Fruit fly (Drosophila melanogaster) whole organism, prepupa: ENCODE results near the gene Rabex-5.

ENCODE experiments used
- Blimp-1 ChIP-seq: fragments of 200-800 bp; sonication (Bioruptor generic); optimal IDR thresholded peaks from 3 replicates; lab custom pipeline; 2017; ENCODE audit warnings: missing biosample characterization, missing genetic modification characterization, mild to moderate bottlenecking, moderate library complexity, missing genetic modification reagents
- CG11294 ChIP-seq: fragments of 200-800 bp; sonication (Bioruptor generic); IDR thresholded peaks from 2 replicates; pipeline ENCODE4 v1.3.6; 2022; ENCODE audit warnings: missing biosample characterization, missing genetic modification characterization
- CG11762 ChIP-seq: fragments of 200-800 bp; sonication (Bioruptor generic); optimal IDR thresholded peaks from 3 replicates; lab custom pipeline; 2016; ENCODE audit warnings: missing biosample characterization, missing genetic modification characterization; ENCODE audit not compliant: insufficient read depth
- CG11902 ChIP-seq: fragments of 200-800 bp; sonication (Bioruptor generic); optimal IDR thresholded peaks from 3 replicates; lab custom pipeline; 2016; ENCODE audit warnings: missing biosample characterization, missing genetic modification characterization
- CG15336 ChIP-seq: fragments of 200-800 bp; sonication (Bioruptor generic); IDR thresholded peaks from 2 replicates; pipeline ENCODE4 v1.3.6; 2022; ENCODE audit warnings: missing biosample characterization, missing genetic modification characterization
- CG1621 ChIP-seq: fragments of 200-800 bp; sonication (Bioruptor generic); optimal IDR thresholded peaks from 3 replicates; lab custom pipeline; 2018; ENCODE audit warnings: missing biosample characterization, mild to moderate bottlenecking, missing genetic modification characterization
- CG3032 ChIP-seq: fragments of 200-800 bp; optimal IDR thresholded peaks from 2 replicates; lab custom pipeline; 2019; ENCODE audit warnings: missing biosample characterization, mild to moderate bottlenecking, missing genetic modification characterization, moderate library complexity
- CG31627 ChIP-seq: fragments of 200-800 bp; sonication (Bioruptor generic); optimal IDR thresholded peaks from 3 replicates; lab custom pipeline; 2016; ENCODE audit warnings: missing biosample characterization, missing genetic modification characterization
- CG32006 ChIP-seq: fragments of 200-800 bp; sonication (Bioruptor generic); optimal IDR thresholded peaks from 3 replicates; lab custom pipeline; 2017; ENCODE audit warnings: missing biosample characterization, mild to moderate bottlenecking, missing genetic modification characterization
- CG34406 ChIP-seq: fragments of 200-800 bp; sonication (Bioruptor generic); optimal IDR thresholded peaks from 3 replicates; lab custom pipeline; 2016; ENCODE audit warnings: missing biosample characterization, missing genetic modification characterization
- CG3919 ChIP-seq: fragments of 200-800 bp; sonication (Bioruptor generic); optimal IDR thresholded peaks from 3 replicates; lab custom pipeline; 2016; ENCODE audit warnings: missing biosample characterization, missing genetic modification characterization
- CG4318 ChIP-seq: fragments of 200-800 bp; sonication (Bioruptor generic); optimal IDR thresholded peaks from 3 replicates; lab custom pipeline; 2017; ENCODE audit warnings: missing biosample characterization, mild to moderate bottlenecking, missing genetic modification characterization
- CG6276 ChIP-seq: fragments of 200-800 bp; sonication (Bioruptor generic); optimal IDR thresholded peaks from 2 replicates; lab custom pipeline; 2017; ENCODE audit warnings: missing biosample characterization, mild to moderate bottlenecking, missing genetic modification characterization
- CG6808 ChIP-seq: fragments of 200-800 bp; sonication (Bioruptor generic); optimal IDR thresholded peaks from 3 replicates; lab custom pipeline; 2017; ENCODE audit warnings: missing biosample characterization, missing genetic modification characterization, mild to moderate bottlenecking, moderate library complexity, missing genetic modification reagents
- CG6854 ChIP-seq: fragments of 200-800 bp; sonication (Bioruptor generic); optimal IDR thresholded peaks from 2 replicates; lab custom pipeline; 2017; ENCODE audit warnings: missing biosample characterization, mild to moderate bottlenecking, missing genetic modification characterization
- CG8119 ChIP-seq: fragments of 200-800 bp; sonication (Bioruptor generic); IDR thresholded peaks from 3 replicates; pipeline ENCODE4 v1.3.6; 2022; ENCODE audit warnings: missing biosample characterization, missing genetic modification characterization
- CG8319 ChIP-seq: fragments of 200-800 bp; sonication (Bioruptor generic); optimal IDR thresholded peaks from 3 replicates; lab custom pipeline; 2016; ENCODE audit warnings: missing biosample characterization, missing genetic modification characterization
- CG8632 ChIP-seq: fragments of 200-800 bp; sonication (Bioruptor generic); optimal IDR thresholded peaks from 3 replicates; lab custom pipeline; 2016; ENCODE audit warnings: missing biosample characterization, missing genetic modification characterization
- Eip75B ChIP-seq: fragments of 200-800 bp; sonication (Bioruptor generic); optimal IDR thresholded peaks from 3 replicates; lab custom pipeline; 2016; ENCODE audit warnings: missing biosample characterization, missing genetic modification characterization
- Eip78C ChIP-seq: fragments of 200-800 bp; sonication (Bioruptor generic); peaks from one replicate; lab custom pipeline; 2016; ENCODE audit warnings: missing biosample characterization, missing genetic modification characterization
- Eip93F ChIP-seq: fragments of 200-800 bp; sonication (Bioruptor generic); optimal IDR thresholded peaks from 2 replicates; lab custom pipeline; 2016; ENCODE audit warnings: missing biosample characterization, mild to moderate bottlenecking, missing genetic modification characterization
- Ets96B ChIP-seq: fragments of 200-800 bp; optimal IDR thresholded peaks from 2 replicates; lab custom pipeline; 2019; ENCODE audit warnings: missing biosample characterization, mild to moderate bottlenecking, missing genetic modification characterization, moderate library complexity
- Gug ChIP-seq: fragments of 200-800 bp; sonication (Bioruptor generic); IDR thresholded peaks from 2 replicates; pipeline ENCODE4 v1.3.6; 2022; ENCODE audit warnings: missing biosample characterization, missing genetic modification characterization
- Hr38 ChIP-seq: sonication (Bioruptor generic); optimal IDR thresholded peaks from 2 replicates; lab custom pipeline; 2016; ENCODE audit warnings: missing biosample characterization, missing genetic modification characterization
- Hr39 ChIP-seq: fragments of 200-800 bp; sonication (Bioruptor generic); optimal IDR thresholded peaks from 2 replicates; lab custom pipeline; 2016; ENCODE audit warnings: missing biosample characterization, missing genetic modification characterization
- Hr4 ChIP-seq: fragments of 200-800 bp; sonication (Bioruptor generic); optimal IDR thresholded peaks from 3 replicates; lab custom pipeline; 2016; ENCODE audit warnings: missing biosample characterization, missing genetic modification characterization
- Lpt ChIP-seq: fragments of 200-800 bp; sonication (Bioruptor generic); optimal IDR thresholded peaks from 3 replicates; lab custom pipeline; 2016; ENCODE audit warnings: missing biosample characterization, missing genetic modification characterization
- OdsH ChIP-seq: fragments of 200-800 bp; sonication (Bioruptor generic); optimal IDR thresholded peaks from 3 replicates; lab custom pipeline; 2016; ENCODE audit warnings: missing biosample characterization, missing genetic modification characterization
- Sox102F ChIP-seq: fragments of 200-800 bp; sonication (Bioruptor generic); optimal IDR thresholded peaks from 2 replicates; lab custom pipeline; 2016; ENCODE audit warnings: missing biosample characterization, mild to moderate bottlenecking, missing genetic modification characterization
- Sox14 ChIP-seq: fragments of 200-800 bp; sonication (Bioruptor generic); optimal IDR thresholded peaks from 3 replicates; lab custom pipeline; 2016; ENCODE audit warnings: missing biosample characterization, missing genetic modification characterization
- achi ChIP-seq: fragments of 200-800 bp; sonication (Bioruptor generic); optimal IDR thresholded peaks from 3 replicates; lab custom pipeline; 2016; ENCODE audit warnings: missing biosample characterization, missing genetic modification characterization
- acj6 ChIP-seq: fragments of 200-800 bp; sonication (Bioruptor generic); optimal IDR thresholded peaks from 3 replicates; lab custom pipeline; 2016; ENCODE audit warnings: missing biosample characterization, missing genetic modification characterization
- cyc ChIP-seq: fragments of 200-800 bp; sonication (Bioruptor generic); optimal IDR thresholded peaks from 3 replicates; lab custom pipeline; 2016; ENCODE audit warnings: missing biosample characterization, missing genetic modification characterization
- dac ChIP-seq: fragments of 200-800 bp; sonication (Bioruptor generic); optimal IDR thresholded peaks from 2 replicates; lab custom pipeline; 2017; ENCODE audit warnings: missing biosample characterization, mild to moderate bottlenecking, missing genetic modification characterization
- eg ChIP-seq: fragments of 200-800 bp; sonication (Bioruptor generic); IDR thresholded peaks from 3 replicates; pipeline ENCODE4 v1.3.6; 2022; ENCODE audit warnings: missing biosample characterization, missing genetic modification characterization
- esn ChIP-seq: fragments of 200-800 bp; sonication (Bioruptor generic); optimal IDR thresholded peaks from 2 replicates; lab custom pipeline; 2016; ENCODE audit warnings: missing biosample characterization, mild to moderate bottlenecking, missing genetic modification characterization, moderate library complexity
- fd85E ChIP-seq: fragments of 200-800 bp; sonication (Bioruptor generic); optimal IDR thresholded peaks from 3 replicates; lab custom pipeline; 2016; ENCODE audit warnings: missing biosample characterization, missing genetic modification characterization
- fkh ChIP-seq: fragments of 200-800 bp; sonication (Bioruptor generic); optimal IDR thresholded peaks from 3 replicates; lab custom pipeline; 2017; ENCODE audit warnings: missing biosample characterization, mild to moderate bottlenecking, missing genetic modification characterization, moderate library complexity
- lz ChIP-seq: fragments of 200-800 bp; sonication (Bioruptor generic); optimal IDR thresholded peaks from 3 replicates; lab custom pipeline; 2016; ENCODE audit warnings: missing biosample characterization, missing genetic modification characterization
- net ChIP-seq: fragments of 200-800 bp; sonication (Bioruptor generic); optimal IDR thresholded peaks from 3 replicates; lab custom pipeline; 2016; ENCODE audit warnings: missing biosample characterization, missing genetic modification characterization
- pdm3 ChIP-seq: fragments of 200-800 bp; sonication (Bioruptor generic); optimal IDR thresholded peaks from 3 replicates; lab custom pipeline; 2016; ENCODE audit warnings: missing biosample characterization, missing genetic modification characterization
- salr ChIP-seq, 2 experiments: fragments of 200-800 bp; sonication (Bioruptor generic); optimal IDR thresholded peaks; 3 replicates each; lab custom pipeline; 2016 to 2018; ENCODE audit warnings: missing biosample characterization in 2 of 2, missing genetic modification characterization in 2 of 2, mild to moderate bottlenecking in 1 of 2
- spab ChIP-seq: fragments of 200-800 bp; sonication (Bioruptor generic); optimal IDR thresholded peaks from 2 replicates; lab custom pipeline; 2017; ENCODE audit warnings: missing biosample characterization, mild to moderate bottlenecking, missing genetic modification characterization, missing genetic modification reagents
- ss ChIP-seq, 2 experiments: fragments of 200-800 bp; sonication (Bioruptor generic); optimal IDR thresholded peaks; 2 replicates in 1 of 2; 3 replicates in 1 of 2; lab custom pipeline; 2017 to 2018; ENCODE audit warnings: mild to moderate bottlenecking in 2 of 2, missing biosample characterization in 2 of 2, missing genetic modification characterization in 2 of 2, moderate library complexity in 1 of 2
- svp ChIP-seq: fragments of 200-800 bp; sonication (Bioruptor generic); peaks from one replicate; lab custom pipeline; 2016; ENCODE audit warnings: missing biosample characterization, missing genetic modification characterization
- topi ChIP-seq: fragments of 200-800 bp; sonication (Bioruptor generic); optimal IDR thresholded peaks from 3 replicates; lab custom pipeline; 2016; ENCODE audit warnings: missing biosample characterization, missing genetic modification characterization
- vri ChIP-seq: fragments of 200-800 bp; sonication (Bioruptor generic); optimal IDR thresholded peaks from 3 replicates; lab custom pipeline; 2016; ENCODE audit warnings: missing biosample characterization, mild to moderate bottlenecking, missing genetic modification characterization

Gene Rabex-5

DNA sequence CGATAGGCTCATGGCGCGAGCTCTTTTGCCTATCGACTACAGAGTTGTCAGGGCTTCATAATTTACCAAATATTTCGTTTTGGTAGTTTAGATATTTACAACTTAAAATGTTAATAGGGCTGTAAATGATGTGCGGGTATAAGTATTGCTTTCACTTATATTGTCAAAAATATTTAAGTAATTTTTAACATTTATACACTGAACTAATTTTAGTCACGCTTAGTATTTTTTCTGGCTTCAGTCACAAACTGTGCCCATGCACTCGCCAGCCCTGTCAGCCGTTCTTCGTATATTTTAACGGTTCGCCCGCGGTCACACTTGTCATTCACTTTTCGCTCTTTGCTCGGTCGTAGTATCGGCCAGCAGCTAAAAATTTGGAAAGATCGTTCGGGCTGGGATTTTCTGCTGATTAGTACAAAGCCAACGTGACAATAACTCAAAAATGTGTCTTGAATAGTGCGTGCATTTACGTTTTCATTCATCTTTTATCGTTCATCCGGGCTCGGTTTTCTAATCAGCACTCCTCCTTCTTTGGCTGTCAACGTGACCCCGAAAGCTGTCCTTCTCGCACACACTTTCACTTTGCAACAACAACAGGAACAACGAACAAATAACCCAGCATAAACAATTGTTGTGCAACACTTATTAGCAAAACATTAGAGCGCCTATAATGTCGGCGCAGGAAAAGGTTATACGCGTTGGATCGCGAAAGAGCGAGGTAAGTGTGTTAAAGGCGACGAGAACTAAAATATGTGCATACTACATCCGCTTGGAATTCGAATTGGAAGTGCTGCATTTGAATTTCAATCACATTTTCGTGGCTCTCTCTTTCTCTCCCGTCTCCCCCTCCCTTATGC is 39.1 kb downstream of the Rabex-5 start, which contains the start of the genes Hmbs and CG2211 (continued):
- peak; percentile 65 for TF ChIP-seq CG15336 (GFP tag; lab: Robert Waterston, UW)
- TF ChIP-seq Eip93F (GFP tag; lab: Kevin White, UChicago): no peak
- no peak for TF ChIP-seq CG8319
- peak; percentile 92 for TF ChIP-seq Sox14 (GFP tag; lab: Kevin White, UChicago)
- TF ChIP-seq CG3919 (GFP tag; lab: Kevin White, UChicago): peak; percentile 83
- peak; percentile 83 for TF ChIP-seq CG3032
- peak; percentile 81 for TF ChIP-seq Ets96B (tag; lab: Kevin White, UChicago)
- TF ChIP-seq cyc: peak; percentile 85
- peak; percentile 95 for TF ChIP-seq Blimp-1 (GFP tag; lab: Kevin White, UChicago)
- TF ChIP-seq fkh: peak; percentile 22
- no peak for TF ChIP-seq svp (GFP tag; lab: Kevin White, UChicago)
- peak; percentile 48 for TF ChIP-seq CG1621 (tag; lab: Kevin White, UChicago)
- peak; percentile 58; the same call in 1 of the 2 replicates for TF ChIP-seq CG11294 (GFP tag; lab: Robert Waterston, UW)
- peak; percentile 57 for TF ChIP-seq Hr38 (GFP tag; lab: Kevin White, UChicago)
- TF ChIP-seq eg (GFP tag; lab: Robert Waterston, UW): peak; percentile 84
- TF ChIP-seq OdsH (GFP tag; lab: Kevin White, UChicago): no peak
- no peak for TF ChIP-seq Sox102F (GFP tag; lab: Kevin White, UChicago)
- TF ChIP-seq CG6276: no peak
- TF ChIP-seq Hr4 (GFP tag; lab: Kevin White, UChicago): no peak
- TF ChIP-seq vri (GFP tag; lab: Kevin White, UChicago): peak; percentile 20

DNA sequence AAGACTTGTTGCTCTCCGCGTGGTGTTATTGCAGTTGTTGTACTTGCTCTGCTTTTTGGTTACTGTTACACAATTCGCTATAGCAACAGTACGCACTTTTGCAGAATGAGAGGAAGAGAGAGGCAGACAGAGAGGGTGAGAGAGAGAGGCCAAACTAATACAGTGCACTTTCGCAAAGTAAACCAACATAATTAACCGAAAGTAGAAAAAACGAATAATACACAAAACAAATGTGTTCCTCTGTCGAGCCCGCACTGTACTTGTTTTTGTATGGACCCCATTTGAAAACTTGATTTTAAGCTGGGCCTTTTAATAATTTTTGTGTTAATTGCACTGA is 39.7 kb downstream of the Rabex-5 start:
- TF ChIP-seq CG11762 (peak; percentile 26), Eip75B (peak; percentile 46), CG6808 (GFP tag; lab: Kevin White, UChicago) (no peak), CG31627 (GFP tag; lab: Kevin White, UChicago) (peak; percentile 60), CG6276 (no peak), CG11902 (GFP tag; lab: Kevin White, UChicago) (no peak), Hr38 (GFP tag; lab: Kevin White, UChicago) (no peak), CG4318 (no peak), CG6854 (GFP tag; lab: Kevin White, UChicago) (no peak), Lpt (GFP tag; lab: Kevin White, UChicago) (peak; percentile 62), dac (peak; percentile 27), Gug (GFP tag; lab: Robert Waterston, UW) (peak; percentile 70), Eip78C (GFP tag; lab: Kevin White, UChicago) (peak; percentile 94), CG15336 (GFP tag; lab: Robert Waterston, UW) (peak; percentile 86), Sox14 (GFP tag; lab: Kevin White, UChicago) (peak; percentile 67), CG34406 (GFP tag; lab: Kevin White, UChicago) (peak; percentile 24), esn (GFP tag; lab: Kevin White, UChicago) (peak; percentile 68), CG32006 (GFP tag; lab: Kevin White, UChicago) (peak; percentile 67), Hr4 (GFP tag; lab: Kevin White, UChicago) (peak; percentile 86), Sox102F (GFP tag; lab: Kevin White, UChicago) (peak; percentile 51), CG3919 (GFP tag; lab: Kevin White, UChicago) (peak; percentile 69), svp (GFP tag; lab: Kevin White, UChicago) (peak; percentile 88), lz (GFP tag; lab: Kevin White, UChicago) (peak; percentile 61), vri (GFP tag; lab: Kevin White, UChicago) (peak; percentile 90), net (GFP tag; lab: Kevin White, UChicago) (peak; percentile 55), CG8632 (GFP tag; lab: Kevin White, UChicago) (no peak), salr (GFP tag; optimal IDR thresholded peaks at IDR 0.05; lab: Kevin White, UChicago) (no peak), spab (GFP tag; lab: Kevin White, UChicago) (no peak), topi (GFP tag; lab: Kevin White, UChicago) (peak; percentile 63), achi (GFP tag; lab: Kevin White, UChicago) (peak; percentile 58), CG8119 (GFP tag; lab: Robert Waterston, UW) (peak; percentile 61; the same call in 1 of the 3 replicates), Hr39 (GFP tag; lab: Kevin White, UChicago) (peak; percentile 65), eg (GFP tag; lab: Robert Waterston, UW) (peak; percentile 85), acj6 (GFP tag; lab: Kevin White, UChicago) (peak; percentile 57), fd85E (no peak), CG1621 (tag; lab: Kevin White, UChicago) (no peak), pdm3 (GFP tag; lab: Kevin White, UChicago) (peak; percentile 60), fkh (no peak), ss (GFP tag; optimal IDR thresholded peaks at IDR 0.05; lab: Kevin White, UChicago) (no peak), OdsH (GFP tag; lab: Kevin White, UChicago) (peak; percentile 59)
